Fruit fly (Drosophila melanogaster) Kc167 (cell line): ENCODE data around the gene Lipt2.

Experiments used
- Myc ChIP-seq: fragments of >200 bp; optimal IDR thresholded peaks from 2 replicates; lab custom pipeline; 2017; ENCODE audit warnings: missing external identifiers
- Sin3A ChIP-seq: fragments of >200 bp; optimal IDR thresholded peaks from 2 replicates; lab custom pipeline; 2018; ENCODE audit warnings: missing external identifiers
- h ChIP-seq: fragments of >200 bp; optimal IDR thresholded peaks from 3 replicates; lab custom pipeline; 2018; ENCODE audit warnings: missing external identifiers
- insv ChIP-seq: fragments of >200 bp; optimal IDR thresholded peaks from 3 replicates; lab custom pipeline; 2018; ENCODE audit warnings: missing external identifiers
- psq ChIP-seq: fragments of >200 bp; optimal IDR thresholded peaks from 2 replicates; lab custom pipeline; 2017; ENCODE audit warnings: missing external identifiers
- ttk ChIP-seq: sonication (Bioruptor generic); optimal IDR thresholded peaks from 2 replicates; lab custom pipeline; 2017; ENCODE audit warnings: missing external identifiers

The Lipt2 gene

dm6 chr3R:4468926-4469325 is 31.8 kb upstream of the Lipt2 start:
- no peak for TF ChIP-seq insv (lab: Kevin White, UChicago)
- no peak for TF ChIP-seq h (lab: Kevin White, UChicago)
- no peak for TF ChIP-seq ttk
- TF ChIP-seq Sin3A (lab: Kevin White, UChicago), result no peak
- TF ChIP-seq Myc, result no peak
- no peak for TF ChIP-seq psq (lab: Kevin White, UChicago)

dm6 chr3R:4466894-4467293 is 29.8 kb upstream of the Lipt2 start:
- TF ChIP-seq psq (lab: Kevin White, UChicago), result no peak
- TF ChIP-seq insv (lab: Kevin White, UChicago), result no peak
- TF ChIP-seq Sin3A (lab: Kevin White, UChicago), result no peak
- no peak for TF ChIP-seq Myc
- TF ChIP-seq h (lab: Kevin White, UChicago), result no peak
- no peak for TF ChIP-seq ttk

- TF ChIP-seq insv (lab: Kevin White, UChicago) (no peak), Sin3A (lab: Kevin White, UChicago) (no peak), ttk (no peak), Myc (no peak), h (lab: Kevin White, UChicago) (no peak), psq (lab: Kevin White, UChicago) (no peak)
Observed at dm6 chr3R:4462783-4463182, 25.7 kb upstream of the Lipt2 start, which contains the start of gene CG31522. Gene CG31522 (minus strand): TSS chr3R:4462883.

dm6 chr3R:4458272-4458671 is 21.1 kb upstream of the Lipt2 start:
- TF ChIP-seq ttk (no peak), insv (lab: Kevin White, UChicago) (no peak), Sin3A (lab: Kevin White, UChicago) (no peak), h (lab: Kevin White, UChicago) (no peak), Myc (no peak), psq (lab: Kevin White, UChicago) (no peak)

dm6 chr3R:4457625-4458024 is 20.5 kb upstream of the Lipt2 start:
- TF ChIP-seq ttk (no peak), h (lab: Kevin White, UChicago) (no peak), Myc (no peak), Sin3A (lab: Kevin White, UChicago) (no peak), psq (lab: Kevin White, UChicago) (no peak), insv (lab: Kevin White, UChicago) (no peak)

dm6 chr3R:4453213-4453956 is 16.3 kb upstream of the Lipt2 start:
- no peak for TF ChIP-seq Myc
- TF ChIP-seq h (lab: Kevin White, UChicago), result peak; percentile 54
- TF ChIP-seq insv (lab: Kevin White, UChicago), result peak; percentile 10
- no peak for TF ChIP-seq Sin3A (lab: Kevin White, UChicago)

dm6 chr3R:4452345-4453044 is 15.4 kb upstream of the Lipt2 start:
- TF ChIP-seq ttk (no peak), psq (lab: Kevin White, UChicago) (no peak), Myc (no peak), h (lab: Kevin White, UChicago) (no peak), Sin3A (lab: Kevin White, UChicago) (no peak), insv (lab: Kevin White, UChicago) (no peak)

- TF ChIP-seq ttk (no peak), Myc (no peak), Sin3A (lab: Kevin White, UChicago) (no peak), psq (lab: Kevin White, UChicago) (no peak), insv (lab: Kevin White, UChicago) (no peak), h (lab: Kevin White, UChicago) (no peak)
Observed at dm6 chr3R:4450721-4451120, 13.6 kb upstream of the Lipt2 start.

dm6 chr3R:4449256-4449655 is 12.1 kb upstream of the Lipt2 start:
- TF ChIP-seq Sin3A (lab: Kevin White, UChicago) (no peak), h (lab: Kevin White, UChicago) (no peak)

dm6 chr3R:4446455-4447224 is 9.5 kb upstream of the Lipt2 start:
- TF ChIP-seq Sin3A (lab: Kevin White, UChicago) (no peak), psq (lab: Kevin White, UChicago) (no peak), ttk (no peak), h (lab: Kevin White, UChicago) (no peak), insv (lab: Kevin White, UChicago) (no peak), Myc (no peak)

dm6 chr3R:4445083-4445482 is 8.0 kb upstream of the Lipt2 start:
- TF ChIP-seq Sin3A (lab: Kevin White, UChicago), result no peak
- no peak for TF ChIP-seq psq (lab: Kevin White, UChicago)
- TF ChIP-seq ttk, result no peak
- no peak for TF ChIP-seq h (lab: Kevin White, UChicago)
- no peak for TF ChIP-seq insv (lab: Kevin White, UChicago)
- no peak for TF ChIP-seq Myc

- peak; percentile 93 for TF ChIP-seq ttk
- TF ChIP-seq psq (lab: Kevin White, UChicago), result no peak
- TF ChIP-seq Myc, result no peak
Observed at dm6 chr3R:4437817-4438216, 688 bp upstream of the Lipt2 start.
